Worm (Caenorhabditis elegans): Measurements from ENCODE around the gene F41C3.1.

- TF ChIP-seq him-1 (tag; optimal IDR thresholded peaks at IDR 0.05) (no peak), dao-5 (tag; optimal IDR thresholded peaks at IDR 0.05) (no peak), W03F9.2 (tag; optimal IDR thresholded peaks at IDR 0.05) (no peak)
Observed at ce11 chrII:4786181-4786580, 34.1 kb downstream of the F41C3.1 start, which contains the start of gene msp-3.
